Fruit fly (Drosophila melanogaster) whole organism, wandering third instar larva: Measurements from ENCODE around the gene CdGAPr.

Experiments used
- Hnf4 ChIP-seq: fragments of 200-800 bp; sonication (Bioruptor generic); optimal IDR thresholded peaks from 2 replicates; lab custom pipeline; 2016; ENCODE audit warnings: missing biosample characterization, mild to moderate bottlenecking, missing genetic modification characterization
- Jra ChIP-seq: sonication (Bioruptor generic); optimal IDR thresholded peaks from 2 replicates; lab custom pipeline; 2016; ENCODE audit warnings: missing biosample characterization, missing genetic modification characterization
- OdsH ChIP-seq: fragments of 200-800 bp; sonication (Bioruptor generic); optimal IDR thresholded peaks from 2 replicates; lab custom pipeline; 2016; ENCODE audit warnings: missing biosample characterization, mild to moderate bottlenecking, missing genetic modification characterization
- ey ChIP-seq: fragments of 200-800 bp; sonication (Bioruptor generic); optimal IDR thresholded peaks from 2 replicates; lab custom pipeline; 2016; ENCODE audit warnings: missing biosample characterization, missing genetic modification characterization
- h ChIP-seq: fragments of 200-800 bp; sonication (Bioruptor generic); optimal IDR thresholded peaks from 3 replicates; lab custom pipeline; 2016; ENCODE audit warnings: missing biosample characterization, mild to moderate bottlenecking, missing genetic modification characterization
- lola ChIP-seq: fragments of >200 bp; optimal IDR thresholded peaks from 2 replicates; lab custom pipeline; 2017; ENCODE audit warnings: missing biosample characterization, missing genetic modification characterization
- psq ChIP-seq: fragments of 200-800 bp; sonication (Bioruptor generic); optimal IDR thresholded peaks from 3 replicates; lab custom pipeline; 2017; ENCODE audit warnings: missing biosample characterization, mild to moderate bottlenecking, missing genetic modification characterization, moderate library complexity
- tai ChIP-seq: sonication (Bioruptor generic); optimal IDR thresholded peaks from 2 replicates; lab custom pipeline; 2016; ENCODE audit warnings: missing biosample characterization, missing genetic modification characterization
- usp ChIP-seq: fragments of >200 bp; optimal IDR thresholded peaks from 2 replicates; lab custom pipeline; 2017; ENCODE audit warnings: missing biosample characterization, missing genetic modification characterization

- no peak for TF ChIP-seq lola (GFP tag; lab: Kevin White, UChicago)
- peak; percentile 40 for TF ChIP-seq ey (GFP tag; lab: Kevin White, UChicago)
- TF ChIP-seq OdsH (GFP tag; lab: Kevin White, UChicago), result no peak
- TF ChIP-seq psq (GFP tag; lab: Kevin White, UChicago), result peak; percentile 23
- no peak for TF ChIP-seq usp (GFP tag; lab: Kevin White, UChicago)
- TF ChIP-seq tai (GFP tag; lab: Kevin White, UChicago), result peak; percentile 55
- peak; percentile 8 for TF ChIP-seq Jra (GFP tag; lab: Kevin White, UChicago)
- TF ChIP-seq h, result peak; percentile 51
- peak; percentile 64 for TF ChIP-seq Hnf4 (GFP tag; lab: Kevin White, UChicago)
These were observed 3.8 kb upstream of the CdGAPr start for dm6 chr2L:19795320-19796110.
